Worm (Caenorhabditis elegans) whole organism, L2 larva: ENCODE results near the gene F09A5.3.
A peak's percentile ranks its signal among the peaks of the same experiment; 100 is the strongest.

Source experiments
- C34F6.9 ChIP-seq: fragments of 150-350 bp; optimal IDR thresholded peaks from 2 replicates; lab custom pipeline; 2014; ENCODE audit warnings: missing biosample characterization, missing genetic modification characterization
- F13H6.1 ChIP-seq: sonication (generic microtip); optimal IDR thresholded peaks from 2 replicates; lab custom pipeline; 2016; ENCODE audit warnings: missing genetic modification characterization, missing compliant biosample characterization
- Y55F3AM.14 ChIP-seq: fragments of 200-800 bp; sonication (Bioruptor generic); optimal IDR thresholded peaks from 2 replicates; lab custom pipeline; 2018; ENCODE audit warnings: mild to moderate bottlenecking, missing genetic modification characterization, missing compliant biosample characterization
- ZK546.5 ChIP-seq: sonication (generic microtip); optimal IDR thresholded peaks from 2 replicates; lab custom pipeline; 2017; ENCODE audit warnings: missing biosample characterization, missing genetic modification characterization
- alr-1 ChIP-seq: fragments of 150-350 bp; optimal IDR thresholded peaks from 2 replicates; lab custom pipeline; 2014; ENCODE audit warnings: missing biosample characterization, missing genetic modification characterization
- aly-2 ChIP-seq: fragments of 150-350 bp; optimal IDR thresholded peaks from 2 replicates; lab custom pipeline; 2014; ENCODE audit warnings: missing biosample characterization, missing genetic modification characterization
- ama-1 ChIP-seq: fragments of 150-350 bp; optimal IDR thresholded peaks from 2 replicates; lab custom pipeline; 2018; ENCODE audit warnings: inconsistent platforms
- blmp-1 ChIP-seq: sonication (generic microtip); optimal IDR thresholded peaks from 2 replicates; lab custom pipeline; 2017; ENCODE audit warnings: missing genetic modification characterization, mild to moderate bottlenecking, missing compliant biosample characterization, antibody characterized with exemption, moderate library complexity; ENCODE audit not compliant: insufficient read depth
- ceh-16 ChIP-seq: fragments of 150-350 bp; optimal IDR thresholded peaks from 2 replicates; lab custom pipeline; 2014; ENCODE audit warnings: missing biosample characterization, missing genetic modification characterization
- ceh-82 ChIP-seq: fragments of 150-350 bp; optimal IDR thresholded peaks from 2 replicates; lab custom pipeline; 2014; ENCODE audit warnings: missing biosample characterization, missing genetic modification characterization
- crh-2 ChIP-seq: sonication (generic microtip); optimal IDR thresholded peaks from 2 replicates; lab custom pipeline; 2017; ENCODE audit warnings: missing biosample characterization, missing genetic modification characterization
- dmd-4 ChIP-seq: sonication (generic microtip); optimal IDR thresholded peaks from 2 replicates; lab custom pipeline; 2017; ENCODE audit warnings: missing biosample characterization, missing genetic modification characterization
- egl-27 ChIP-seq: sonication (generic microtip); optimal IDR thresholded peaks from 3 replicates; lab custom pipeline; 2017; ENCODE audit warnings: missing biosample characterization, missing genetic modification reagents, missing genetic modification characterization
- elt-1 ChIP-seq: fragments of 150-350 bp; optimal IDR thresholded peaks from 2 replicates; lab custom pipeline; 2014; ENCODE audit warnings: missing biosample characterization, missing genetic modification characterization
- elt-3 ChIP-seq: sonication (generic microtip); optimal IDR thresholded peaks from 2 replicates; lab custom pipeline; 2017; ENCODE audit warnings: missing biosample characterization, missing genetic modification characterization
- fos-1 ChIP-seq: fragments of 150-350 bp; optimal IDR thresholded peaks from 2 replicates; lab custom pipeline; 2014; ENCODE audit warnings: missing biosample characterization, missing genetic modification characterization
- gmeb-1 ChIP-seq: fragments of 150-350 bp; optimal IDR thresholded peaks from 2 replicates; lab custom pipeline; 2014; ENCODE audit warnings: missing biosample characterization, missing genetic modification characterization
- lin-11 ChIP-seq: fragments of 150-350 bp; sonication (generic microtip); optimal IDR thresholded peaks from 2 replicates; lab custom pipeline; 2014; ENCODE audit warnings: missing biosample characterization, missing genetic modification characterization, inconsistent platforms, mixed read lengths
- lin-13 ChIP-seq: fragments of 150-350 bp; optimal IDR thresholded peaks from 2 replicates; lab custom pipeline; 2014; ENCODE audit warnings: missing biosample characterization, missing genetic modification reagents, missing genetic modification characterization
- lsy-2 ChIP-seq, 2 experiments: fragments of 150-350 bp in 1 of 2; sonication (generic microtip) in 1 of 2; optimal IDR thresholded peaks; 2 replicates each; lab custom pipeline; 2014 to 2017; ENCODE audit warnings: missing biosample characterization in 2 of 2, missing genetic modification characterization in 2 of 2
- mab-5 ChIP-seq: fragments of 150-350 bp; optimal IDR thresholded peaks from 2 replicates; lab custom pipeline; 2014; ENCODE audit warnings: missing biosample characterization, missing genetic modification characterization
- mbf-1 ChIP-seq: sonication (generic microtip); optimal IDR thresholded peaks from 2 replicates; lab custom pipeline; 2017; ENCODE audit warnings: missing biosample characterization, missing genetic modification characterization
- mdl-1 ChIP-seq, 2 experiments: fragments of 150-350 bp in 1 of 2; sonication (generic microtip) in 1 of 2; optimal IDR thresholded peaks; 2 replicates each; lab custom pipeline; 2017; ENCODE audit warnings: missing biosample characterization in 2 of 2, missing genetic modification characterization in 2 of 2
- nhr-10 ChIP-seq: sonication (generic microtip); optimal IDR thresholded peaks from 2 replicates; lab custom pipeline; 2017; ENCODE audit warnings: missing biosample characterization, missing genetic modification characterization
- nhr-12 ChIP-seq: fragments of 150-350 bp; optimal IDR thresholded peaks from 2 replicates; lab custom pipeline; 2014; ENCODE audit warnings: missing biosample characterization, missing genetic modification characterization
- nhr-129 ChIP-seq: fragments of 150-350 bp; optimal IDR thresholded peaks from 2 replicates; lab custom pipeline; 2014; ENCODE audit warnings: missing biosample characterization, missing genetic modification characterization
- nhr-21 ChIP-seq: fragments of 150-350 bp; optimal IDR thresholded peaks from 2 replicates; lab custom pipeline; 2014; ENCODE audit warnings: missing biosample characterization, missing genetic modification characterization
- peb-1 ChIP-seq: fragments of 150-350 bp; optimal IDR thresholded peaks from 2 replicates; lab custom pipeline; 2014; ENCODE audit warnings: missing biosample characterization, missing genetic modification characterization
- skn-1 ChIP-seq: sonication (generic microtip); optimal IDR thresholded peaks from 2 replicates; lab custom pipeline; 2017; ENCODE audit warnings: missing biosample characterization, missing genetic modification characterization
- sma-3 ChIP-seq: sonication (generic microtip); optimal IDR thresholded peaks from 2 replicates; lab custom pipeline; 2016; ENCODE audit warnings: missing genetic modification reagents, missing genetic modification characterization, missing compliant biosample characterization
- sma-9 ChIP-seq, 2 experiments: fragments of 150-350 bp in 1 of 2; sonication (generic microtip) in 1 of 2; optimal IDR thresholded peaks; 2 replicates each; lab custom pipeline; 2014 to 2016; ENCODE audit warnings: missing genetic modification characterization in 2 of 2, mild to moderate bottlenecking in 1 of 2, missing biosample characterization in 1 of 2, missing compliant biosample characterization in 1 of 2, missing genetic modification reagents in 1 of 2, moderate library complexity in 1 of 2
- snpc-4 ChIP-seq: fragments of 150-350 bp; optimal IDR thresholded peaks from 2 replicates; lab custom pipeline; 2014; ENCODE audit warnings: missing biosample characterization, missing genetic modification characterization
- unc-55 ChIP-seq: fragments of 150-350 bp; sonication (generic microtip); optimal IDR thresholded peaks from 3 replicates; lab custom pipeline; 2014; ENCODE audit warnings: missing biosample characterization, missing genetic modification reagents, missing genetic modification characterization
- unc-62 ChIP-seq: fragments of 150-350 bp; optimal IDR thresholded peaks from 2 replicates; lab custom pipeline; 2014; ENCODE audit warnings: missing biosample characterization, missing genetic modification reagents, missing genetic modification characterization
- zag-1 ChIP-seq: fragments of 150-350 bp; optimal IDR thresholded peaks from 2 replicates; lab custom pipeline; 2014; ENCODE audit warnings: missing biosample characterization, missing genetic modification characterization
- ztf-11 ChIP-seq: sonication (generic microtip); optimal IDR thresholded peaks from 2 replicates; lab custom pipeline; 2017; ENCODE audit warnings: missing biosample characterization, missing genetic modification characterization

The F09A5.3 gene

DNA sequence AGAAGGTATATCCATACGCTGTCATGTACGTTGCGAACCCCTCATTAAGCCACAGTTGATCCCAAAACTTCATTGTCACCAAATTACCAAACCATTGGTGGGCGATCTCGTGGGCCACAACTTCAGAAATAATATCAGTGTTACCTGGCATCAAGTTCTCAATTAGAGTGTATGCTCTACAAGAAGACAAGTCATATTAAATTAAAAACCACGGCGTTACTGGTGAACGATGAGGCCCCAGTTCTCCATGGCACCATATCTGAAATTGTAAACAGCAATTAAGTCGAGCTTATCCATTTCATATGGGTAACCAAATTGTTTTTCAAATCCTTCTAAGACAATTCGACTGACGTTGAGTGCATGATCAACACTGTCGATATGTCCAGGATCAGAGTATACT lies 38.6 kb upstream of the F09A5.3 start:
- no peak for TF ChIP-seq Y55F3AM.14 (GFP tag; lab: Kevin White, UChicago)
- no peak for TF ChIP-seq ama-1 (lab: Kevin White, UChicago)
- TF ChIP-seq ceh-82 = no peak
- TF ChIP-seq elt-1 (tag; lab: Kevin White, UChicago) = no peak
- no peak for TF ChIP-seq nhr-12 (tag; lab: Kevin White, UChicago)
- no peak for TF ChIP-seq egl-27 (tag; lab: Kevin White, UChicago)
- no peak for TF ChIP-seq alr-1 (tag; lab: Kevin White, UChicago)
- TF ChIP-seq mbf-1 (tag; lab: Kevin White, UChicago) = no peak
- no peak for TF ChIP-seq mab-5 (tag; lab: Kevin White, UChicago)
- no peak for TF ChIP-seq ztf-11 (tag; lab: Kevin White, UChicago)
- no peak for TF ChIP-seq C34F6.9 (tag; lab: Kevin White, UChicago)
- no peak for TF ChIP-seq crh-2 (tag; lab: Kevin White, UChicago)
- no peak for TF ChIP-seq ZK546.5
- no peak for TF ChIP-seq nhr-10 (tag; lab: Kevin White, UChicago)
- TF ChIP-seq mdl-1 (tag; optimal IDR thresholded peaks at IDR 0.05; lab: Kevin White, UChicago) = no peak
- no peak for TF ChIP-seq lin-11 (tag; lab: Kevin White, UChicago)
- no peak for TF ChIP-seq unc-62 (GFP tag; lab: Kevin White, UChicago)
- TF ChIP-seq sma-9 (GFP tag; optimal IDR thresholded peaks at IDR 0.05; lab: Kevin White, UChicago) = no peak
- no peak for TF ChIP-seq sma-9 (tag; optimal IDR thresholded peaks at IDR 0.05; lab: Kevin White, UChicago)
- no peak for TF ChIP-seq zag-1 (tag; lab: Kevin White, UChicago)
- TF ChIP-seq ceh-16 (tag; lab: Kevin White, UChicago) = no peak

DNA sequence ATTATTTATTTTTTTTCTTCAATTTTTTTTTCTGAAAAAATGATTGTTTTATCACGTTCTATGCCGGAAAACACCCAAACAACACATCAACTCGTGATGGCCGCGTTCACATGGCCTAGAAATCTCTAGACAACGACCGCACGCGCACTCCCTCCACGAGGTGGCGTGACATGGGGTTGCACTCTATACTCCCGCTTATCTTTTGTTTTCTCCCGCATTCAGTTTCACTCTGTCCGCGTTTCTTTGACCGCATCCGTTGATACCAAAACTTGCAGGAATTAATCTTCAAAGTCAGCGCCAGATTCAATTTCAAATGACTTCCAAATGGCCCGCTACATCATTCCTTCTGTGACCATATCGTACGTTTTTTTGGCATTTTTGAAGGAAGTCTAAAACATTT lies 36.4 kb upstream of the F09A5.3 start, which contains the start of gene F17H10.1:
Gene F17H10.1 (plus strand): TSS at position 276 of the 400 bp plus-strand sequence.
- TF ChIP-seq crh-2 (tag; lab: Kevin White, UChicago) (peak; percentile 88), mdl-1 (tag; optimal IDR thresholded peaks at IDR 0.05; lab: Kevin White, UChicago) (peak; percentile 92), dmd-4 (tag; lab: Kevin White, UChicago) (no peak), snpc-4 (tag; lab: Kevin White, UChicago) (peak; percentile 12), C34F6.9 (tag; lab: Kevin White, UChicago) (peak; percentile 67), elt-3 (tag; lab: Kevin White, UChicago) (no peak), blmp-1 (tag; lab: Kevin White, UChicago) (peak; percentile 76), egl-27 (tag; lab: Kevin White, UChicago) (peak; percentile 6), F13H6.1 (tag; lab: Kevin White, UChicago) (peak; percentile 80), skn-1 (tag; lab: Kevin White, UChicago) (peak; percentile 51), zag-1 (tag; lab: Kevin White, UChicago) (no peak), fos-1 (tag; lab: Kevin White, UChicago) (peak; percentile 84), sma-9 (GFP tag; optimal IDR thresholded peaks at IDR 0.05; lab: Kevin White, UChicago) (peak; percentile 94), sma-9 (tag; optimal IDR thresholded peaks at IDR 0.05; lab: Kevin White, UChicago) (no peak), nhr-21 (tag; lab: Kevin White, UChicago) (peak; percentile 88), gmeb-1 (tag; lab: Kevin White, UChicago) (peak; percentile 71), nhr-129 (tag; lab: Kevin White, UChicago) (peak; percentile 75), unc-55 (GFP tag; lab: Kevin White, UChicago) (peak; percentile 36), lin-13 (peak; percentile 60), sma-3 (GFP tag; lab: Kevin White, UChicago) (peak; percentile 81), lin-11 (tag; lab: Kevin White, UChicago) (peak; percentile 48), aly-2 (tag; lab: Kevin White, UChicago) (no peak)

DNA sequence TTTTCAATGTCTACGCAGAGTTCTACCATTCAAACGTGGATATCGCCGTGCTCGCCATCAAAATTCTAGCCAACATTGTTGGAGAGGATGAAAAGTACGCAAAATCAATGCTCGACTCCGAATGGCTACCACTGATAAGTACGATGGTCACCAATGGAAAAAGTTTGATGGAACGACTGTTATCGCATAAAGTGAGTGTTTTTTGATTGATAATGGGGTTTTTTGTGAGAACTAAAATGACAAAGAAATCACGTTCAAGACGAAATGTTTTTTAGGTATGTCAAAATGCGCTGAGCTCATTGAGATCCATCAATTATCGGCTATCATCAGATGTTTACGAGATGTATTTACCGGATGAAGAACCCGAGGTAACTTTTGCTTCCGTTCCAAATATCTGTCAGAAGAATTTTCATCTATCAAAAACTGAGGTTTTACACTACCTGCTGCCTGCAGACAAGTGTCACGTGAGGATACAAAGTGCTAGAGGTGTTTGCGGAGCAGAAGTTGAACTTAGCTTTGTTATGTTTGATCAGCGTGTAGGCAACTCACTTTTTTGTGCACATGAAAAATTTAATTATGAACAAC lies 35.1 kb upstream of the F09A5.3 start:
- TF ChIP-seq nhr-12 (tag; lab: Kevin White, UChicago) = no peak
- TF ChIP-seq fos-1 (tag; lab: Kevin White, UChicago) = peak; percentile 25
- no peak for TF ChIP-seq aly-2 (tag; lab: Kevin White, UChicago)
- TF ChIP-seq F13H6.1 (tag; lab: Kevin White, UChicago) = no peak
- no peak for TF ChIP-seq nhr-10 (tag; lab: Kevin White, UChicago)
- no peak for TF ChIP-seq nhr-21 (tag; lab: Kevin White, UChicago)
- TF ChIP-seq crh-2 (tag; lab: Kevin White, UChicago) = peak; percentile 12
- TF ChIP-seq C34F6.9 (tag; lab: Kevin White, UChicago) = no peak
- no peak for TF ChIP-seq snpc-4 (tag; lab: Kevin White, UChicago)
- TF ChIP-seq lsy-2 (tag; optimal IDR thresholded peaks at IDR 0.05; lab: Kevin White, UChicago) = peak in 1 of 2 experiments; percentile 43
- no peak for TF ChIP-seq ztf-11 (tag; lab: Kevin White, UChicago)
- no peak for TF ChIP-seq peb-1 (tag; lab: Kevin White, UChicago)
- TF ChIP-seq sma-3 (GFP tag; lab: Kevin White, UChicago) = no peak
- TF ChIP-seq sma-9 (GFP tag; optimal IDR thresholded peaks at IDR 0.05; lab: Kevin White, UChicago) = peak; percentile 7
- TF ChIP-seq sma-9 (tag; optimal IDR thresholded peaks at IDR 0.05; lab: Kevin White, UChicago) = no peak
- no peak for TF ChIP-seq elt-1 (tag; lab: Kevin White, UChicago)
- TF ChIP-seq lin-13 = no peak
- TF ChIP-seq nhr-129 (tag; lab: Kevin White, UChicago) = peak; percentile 69
- no peak for TF ChIP-seq zag-1 (tag; lab: Kevin White, UChicago)
- TF ChIP-seq mdl-1 (tag; optimal IDR thresholded peaks at IDR 0.05; lab: Kevin White, UChicago) = no peak
